Worm (Caenorhabditis elegans) whole organism, L3 larva: ENCODE measurements around the gene immt-2.

Experiments used
- aly-2 ChIP-seq: fragments of 150-350 bp; optimal IDR thresholded peaks from 2 replicates; lab custom pipeline; 2014; ENCODE audit warnings: missing biosample characterization, missing genetic modification characterization
- ceh-9 ChIP-seq: sonication (generic microtip); optimal IDR thresholded peaks from 2 replicates; lab custom pipeline; 2018; ENCODE audit warnings: missing biosample characterization, missing genetic modification characterization
- egl-5 ChIP-seq: fragments of 150-350 bp; optimal IDR thresholded peaks from 2 replicates; lab custom pipeline; 2017; ENCODE audit warnings: missing biosample characterization, missing genetic modification reagents, missing genetic modification characterization, inconsistent platforms
- fkh-10 ChIP-seq: sonication (generic microtip); optimal IDR thresholded peaks from 2 replicates; lab custom pipeline; 2017; ENCODE audit warnings: missing biosample characterization, missing genetic modification reagents, missing genetic modification characterization
- nhr-11 ChIP-seq: fragments of 150-350 bp; optimal IDR thresholded peaks from 2 replicates; lab custom pipeline; 2014; ENCODE audit warnings: missing biosample characterization, missing genetic modification characterization
- nhr-28 ChIP-seq: fragments of 150-350 bp; optimal IDR thresholded peaks from 2 replicates; lab custom pipeline; 2014; ENCODE audit warnings: missing biosample characterization, missing genetic modification characterization
- tbx-2 ChIP-seq: sonication (generic microtip); optimal IDR thresholded peaks from 2 replicates; lab custom pipeline; 2016; ENCODE audit warnings: mild to moderate bottlenecking, missing genetic modification characterization, missing compliant biosample characterization

DNA sequence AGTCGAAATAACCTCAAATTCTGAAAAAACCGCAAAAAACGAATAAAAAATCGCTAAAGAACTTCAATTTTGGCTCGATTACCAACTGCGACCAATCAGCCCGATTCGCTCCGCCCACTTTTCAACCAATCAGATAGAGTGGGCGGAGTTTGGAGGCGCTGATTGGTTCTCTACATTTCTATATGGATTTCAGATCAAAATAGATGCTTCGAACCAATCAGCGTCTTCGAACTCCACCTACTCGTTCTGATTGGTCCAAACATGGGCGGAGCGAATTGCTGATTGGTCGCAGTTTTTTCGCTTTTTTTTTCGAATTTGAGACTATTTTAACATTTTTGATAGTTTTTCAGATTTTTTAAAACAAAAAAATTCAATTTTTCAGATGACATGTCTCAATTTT lies 19.1 kb downstream of the immt-2 start:
- no peak for TF ChIP-seq nhr-11 (tag; lab: Kevin White, UChicago)
- TF ChIP-seq fkh-10 (GFP tag; lab: Kevin White, UChicago), result no peak
- no peak for TF ChIP-seq nhr-28 (tag; lab: Kevin White, UChicago)
- no peak for TF ChIP-seq egl-5 (tag; lab: Kevin White, UChicago)
- no peak for TF ChIP-seq tbx-2 (tag; lab: Kevin White, UChicago)
- TF ChIP-seq ceh-9 (tag; lab: Kevin White, UChicago), result no peak
- no peak for TF ChIP-seq aly-2 (tag; lab: Kevin White, UChicago)
